Fruit fly (Drosophila melanogaster): ENCODE measurements around the gene Srp9.

dm6 chr3L:7935933-7936494 lies at the start of gene Srp9, which contains the start of gene syd:
- no peak for TF ChIP-seq Abd-B (GFP tag; optimal IDR thresholded peaks at IDR 0.05)
- TF ChIP-seq woc (GFP tag; optimal IDR thresholded peaks at IDR 0.05), result no peak
- no peak for TF ChIP-seq Myc (optimal IDR thresholded peaks at IDR 0.05)
- no peak for TF ChIP-seq OdsH (GFP tag; optimal IDR thresholded peaks at IDR 0.05)
- no peak for TF ChIP-seq dl (GFP tag; optimal IDR thresholded peaks at IDR 0.05; ENCODE audit: insufficient read depth in 1 of 2, partially characterized antibody in 2 of 2)
- no peak for TF ChIP-seq tai (GFP tag; optimal IDR thresholded peaks at IDR 0.05)
- TF ChIP-seq psq (GFP tag; optimal IDR thresholded peaks at IDR 0.05), result peak; percentile 63
- no peak for TF ChIP-seq Rel (GFP tag; optimal IDR thresholded peaks at IDR 0.05)
- TF ChIP-seq Rel (tag; optimal IDR thresholded peaks at IDR 0.05), result peak; percentile 56
- no peak for TF ChIP-seq pan (optimal IDR thresholded peaks at IDR 0.05)
- TF ChIP-seq Sp1 (GFP tag; optimal IDR thresholded peaks at IDR 0.05), result no peak
- TF ChIP-seq Dfd (GFP tag; optimal IDR thresholded peaks at IDR 0.05), result no peak
- TF ChIP-seq sv (GFP tag; optimal IDR thresholded peaks at IDR 0.05), result no peak
- no peak for TF ChIP-seq rgr (GFP tag; optimal IDR thresholded peaks at IDR 0.05)
- TF ChIP-seq fru (GFP tag; optimal IDR thresholded peaks at IDR 0.05), result no peak
